Worm (Caenorhabditis elegans): Measurements from ENCODE around the gene mlc-4.

- TF ChIP-seq ets-7 (tag; optimal IDR thresholded peaks at IDR 0.05) (no peak), ama-1 (optimal IDR thresholded peaks at IDR 0.05) (no peak), tbx-11 (GFP tag; IDR thresholded peaks at IDR 0.05) (no peak), tra-4 (tag; optimal IDR thresholded peaks at IDR 0.05) (no peak), B0310.2 (tag; optimal IDR thresholded peaks at IDR 0.05) (no peak), flt-1 (GFP tag; IDR thresholded peaks at IDR 0.05) (no peak), F13C5.2 (tag; optimal IDR thresholded peaks at IDR 0.05) (no peak), tbx-37 (GFP tag; conservative IDR thresholded peaks at IDR 0.05) (no peak), pes-1 (GFP tag; IDR thresholded peaks at IDR 0.05) (no peak)
Observed at ce11 chrIII:3367772-3368171, 25.8 kb downstream of the mlc-4 start.

All from whole organism, early embryonic.